Worm (Caenorhabditis elegans) whole organism, midembryonic: ENCODE results near the gene hyl-2.

Experiments used
- flt-1 ChIP-seq: fragments of 200-800 bp; sonication (Bioruptor generic); IDR thresholded peaks from 2 replicates; pipeline ENCODE4 v1.3.6; 2022; ENCODE audit warnings: missing genetic modification characterization, missing compliant biosample characterization
- tab-1 ChIP-seq: fragments of 200-800 bp; sonication (Bioruptor generic); IDR thresholded peaks from 2 replicates; pipeline ENCODE4 v1.3.6; 2022; ENCODE audit warnings: missing genetic modification characterization, missing compliant biosample characterization
- ztf-23 ChIP-seq: fragments of 200-800 bp; sonication (Bioruptor generic); IDR thresholded peaks from 2 replicates; pipeline ENCODE4 v1.3.6; 2022; ENCODE audit warnings: missing genetic modification reagents, missing genetic modification characterization, missing compliant biosample characterization

ce11 chrX:4676702-4677101, 22.6 kb downstream of the hyl-2 start:
- TF ChIP-seq tab-1 (GFP tag; lab: Robert Waterston, UW), result no peak
- TF ChIP-seq flt-1 (GFP tag; lab: Robert Waterston, UW), result no peak
- no peak for TF ChIP-seq ztf-23
